Fruit fly (Drosophila melanogaster) whole organism, prepupa: ENCODE data around the gene Spn85F.

Experiments used
- Ets96B ChIP-seq: fragments of 200-800 bp; optimal IDR thresholded peaks from 2 replicates; lab custom pipeline; 2019; ENCODE audit warnings: missing biosample characterization, mild to moderate bottlenecking, missing genetic modification characterization, moderate library complexity
- Met ChIP-seq: fragments of 200-800 bp; sonication (Bioruptor generic); optimal IDR thresholded peaks from 3 replicates; lab custom pipeline; 2016; ENCODE audit warnings: missing biosample characterization, missing genetic modification characterization
- dac ChIP-seq: fragments of 200-800 bp; sonication (Bioruptor generic); optimal IDR thresholded peaks from 2 replicates; lab custom pipeline; 2017; ENCODE audit warnings: missing biosample characterization, mild to moderate bottlenecking, missing genetic modification characterization
- fd59A ChIP-seq: fragments of 200-800 bp; sonication (Bioruptor generic); optimal IDR thresholded peaks from 2 replicates; lab custom pipeline; 2017; ENCODE audit warnings: missing biosample characterization, mild to moderate bottlenecking, missing genetic modification characterization, missing genetic modification reagents
- salr ChIP-seq, 2 experiments: fragments of 200-800 bp; sonication (Bioruptor generic); optimal IDR thresholded peaks; 3 replicates each; lab custom pipeline; 2016 to 2018; ENCODE audit warnings: missing biosample characterization in 2 of 2, missing genetic modification characterization in 2 of 2, mild to moderate bottlenecking in 1 of 2
- topi ChIP-seq: fragments of 200-800 bp; sonication (Bioruptor generic); optimal IDR thresholded peaks from 3 replicates; lab custom pipeline; 2016; ENCODE audit warnings: missing biosample characterization, missing genetic modification characterization

dm6 chr3R:10039188-10039587 is 42.2 kb downstream of the Spn85F start:
- TF ChIP-seq fd59A (GFP tag; lab: Kevin White, UChicago) (no peak), dac (GFP tag; lab: Kevin White, UChicago) (no peak), salr (GFP tag; optimal IDR thresholded peaks at IDR 0.05; lab: Kevin White, UChicago) (no peak), topi (GFP tag; lab: Kevin White, UChicago) (no peak), Met (no peak), Ets96B (no peak)
